Worm (Caenorhabditis elegans) whole organism, L4 larva: ENCODE data around the gene pkc-1.

Source experiments
- F37D6.2 ChIP-seq: sonication (generic microtip); optimal IDR thresholded peaks from 2 replicates; lab custom pipeline; 2016; ENCODE audit warnings: mild to moderate bottlenecking, missing genetic modification characterization, missing compliant biosample characterization
- ama-1 ChIP-seq: fragments of 150-350 bp; optimal IDR thresholded peaks from 2 replicates; lab custom pipeline; 2014; ENCODE audit warnings: inconsistent platforms, mixed read lengths
- daf-12 ChIP-seq: fragments of 150-350 bp; optimal IDR thresholded peaks from 2 replicates; lab custom pipeline; 2014; ENCODE audit warnings: missing biosample characterization, missing genetic modification reagents, missing genetic modification characterization
- egl-43 ChIP-seq: fragments of 200-800 bp; sonication (Bioruptor generic); IDR thresholded peaks from 2 replicates; pipeline ENCODE4 v1.3.6; 2022; ENCODE audit warnings: missing genetic modification reagents, missing genetic modification characterization, missing compliant biosample characterization
- lin-13 ChIP-seq: fragments of 150-350 bp; optimal IDR thresholded peaks from 2 replicates; lab custom pipeline; 2014; ENCODE audit warnings: missing biosample characterization, missing genetic modification reagents, missing genetic modification characterization
- mep-1 ChIP-seq: fragments of 150-350 bp; sonication (generic microtip); optimal IDR thresholded peaks from 3 replicates; lab custom pipeline; 2014; ENCODE audit warnings: missing biosample characterization, missing genetic modification characterization
- nhr-77 ChIP-seq: fragments of 150-350 bp; optimal IDR thresholded peaks from 2 replicates; lab custom pipeline; 2014; ENCODE audit warnings: missing biosample characterization, missing genetic modification characterization
- skn-1 ChIP-seq: fragments of 150-350 bp; optimal IDR thresholded peaks from 2 replicates; lab custom pipeline; 2014; ENCODE audit warnings: missing biosample characterization, missing genetic modification characterization
- snpc-4 ChIP-seq: fragments of 150-350 bp; optimal IDR thresholded peaks from 2 replicates; lab custom pipeline; 2014; ENCODE audit warnings: missing biosample characterization, missing genetic modification characterization
- unc-130 ChIP-seq: sonication (generic microtip); optimal IDR thresholded peaks from 2 replicates; lab custom pipeline; 2016; ENCODE audit warnings: missing genetic modification reagents, missing genetic modification characterization, missing compliant biosample characterization
- vab-7 ChIP-seq: fragments of 200-800 bp; sonication (Bioruptor generic); IDR thresholded peaks from 2 replicates; pipeline ENCODE4 v1.3.6; 2022; ENCODE audit warnings: missing genetic modification reagents, missing genetic modification characterization, missing compliant biosample characterization
- ztf-11 ChIP-seq: fragments of 150-350 bp; optimal IDR thresholded peaks from 2 replicates; lab custom pipeline; 2014; ENCODE audit warnings: missing biosample characterization, missing genetic modification characterization

DNA sequence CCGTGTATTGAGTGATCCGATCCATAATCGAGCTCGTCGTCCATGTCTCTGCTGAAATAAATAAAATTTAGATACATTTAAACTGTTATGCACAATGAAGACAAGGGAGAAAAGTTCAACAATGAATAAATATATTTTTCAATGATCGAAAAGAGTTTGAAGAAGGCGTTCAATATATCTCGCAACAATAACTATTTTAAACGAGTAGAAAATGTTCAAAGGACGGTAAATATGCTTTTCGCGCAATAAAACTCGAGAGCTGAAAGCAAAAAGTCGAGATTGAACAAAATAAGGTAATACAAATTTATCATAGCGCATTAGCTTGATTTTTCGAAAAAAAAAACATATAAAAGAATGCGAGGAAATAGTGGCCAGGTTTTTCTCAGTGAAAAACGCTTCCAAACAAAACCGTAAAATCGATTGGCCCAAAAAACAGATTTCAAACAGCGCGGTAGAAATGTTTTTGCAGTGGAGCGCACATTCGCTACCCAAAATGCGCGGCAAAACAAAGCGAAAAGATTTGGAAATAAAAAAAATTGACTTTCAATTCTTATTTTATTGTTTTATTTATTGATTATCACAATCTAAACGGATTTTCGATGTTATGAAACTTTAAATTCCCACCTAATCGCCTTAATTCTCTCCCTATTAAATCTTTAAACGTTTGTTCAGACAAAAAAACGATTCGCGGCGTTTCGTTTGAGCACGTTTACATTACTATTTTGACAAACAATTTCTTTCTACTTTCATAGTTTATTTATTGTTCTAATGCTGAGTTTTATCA lies 9.1 kb upstream of the pkc-1 start, which contains the start of the genes kup-1 and F10C2.4:
- no peak for TF ChIP-seq skn-1 (tag; lab: Kevin White, UChicago)
- TF ChIP-seq ama-1 (lab: Kevin White, UChicago): no peak
- no peak for TF ChIP-seq lin-13 (GFP tag; lab: Kevin White, UChicago)
- no peak for TF ChIP-seq ztf-11 (tag; lab: Kevin White, UChicago)
- no peak for TF ChIP-seq snpc-4 (tag; lab: Kevin White, UChicago)
- TF ChIP-seq unc-130: no peak
- no peak for TF ChIP-seq mep-1 (tag; lab: Kevin White, UChicago)
- no peak for TF ChIP-seq nhr-77
- TF ChIP-seq F37D6.2 (tag; lab: Kevin White, UChicago): no peak
- TF ChIP-seq daf-12: no peak
- TF ChIP-seq egl-43 (GFP tag; lab: Robert Waterston, UW): no peak
- no peak for TF ChIP-seq vab-7 (GFP tag; lab: Robert Waterston, UW)
